Worm (Caenorhabditis elegans) whole organism, L2 larva: ENCODE results near the gene Y82E9BR.18.

Experiments
- C34F6.9 ChIP-seq: fragments of 150-350 bp; optimal IDR thresholded peaks from 2 replicates; lab custom pipeline; 2014; ENCODE audit warnings: missing biosample characterization, missing genetic modification characterization
- F13H6.1 ChIP-seq: sonication (generic microtip); optimal IDR thresholded peaks from 2 replicates; lab custom pipeline; 2016; ENCODE audit warnings: missing genetic modification characterization, missing compliant biosample characterization
- R02D3.7 ChIP-seq: fragments of 150-350 bp; optimal IDR thresholded peaks from 2 replicates; lab custom pipeline; 2014; ENCODE audit warnings: missing biosample characterization, missing genetic modification characterization
- Y55F3AM.14 ChIP-seq: fragments of 200-800 bp; sonication (Bioruptor generic); optimal IDR thresholded peaks from 2 replicates; lab custom pipeline; 2018; ENCODE audit warnings: mild to moderate bottlenecking, missing genetic modification characterization, missing compliant biosample characterization
- ZK546.5 ChIP-seq: sonication (generic microtip); optimal IDR thresholded peaks from 2 replicates; lab custom pipeline; 2017; ENCODE audit warnings: missing biosample characterization, missing genetic modification characterization
- alr-1 ChIP-seq: fragments of 150-350 bp; optimal IDR thresholded peaks from 2 replicates; lab custom pipeline; 2014; ENCODE audit warnings: missing biosample characterization, missing genetic modification characterization
- ama-1 ChIP-seq: fragments of 150-350 bp; optimal IDR thresholded peaks from 2 replicates; lab custom pipeline; 2018; ENCODE audit warnings: inconsistent platforms
- blmp-1 ChIP-seq: sonication (generic microtip); optimal IDR thresholded peaks from 2 replicates; lab custom pipeline; 2017; ENCODE audit warnings: missing genetic modification characterization, mild to moderate bottlenecking, missing compliant biosample characterization, antibody characterized with exemption, moderate library complexity; ENCODE audit not compliant: insufficient read depth
- ceh-16 ChIP-seq: fragments of 150-350 bp; optimal IDR thresholded peaks from 2 replicates; lab custom pipeline; 2014; ENCODE audit warnings: missing biosample characterization, missing genetic modification characterization
- ceh-82 ChIP-seq: fragments of 150-350 bp; optimal IDR thresholded peaks from 2 replicates; lab custom pipeline; 2014; ENCODE audit warnings: missing biosample characterization, missing genetic modification characterization
- crh-2 ChIP-seq: sonication (generic microtip); optimal IDR thresholded peaks from 2 replicates; lab custom pipeline; 2017; ENCODE audit warnings: missing biosample characterization, missing genetic modification characterization
- egl-27 ChIP-seq: sonication (generic microtip); optimal IDR thresholded peaks from 3 replicates; lab custom pipeline; 2017; ENCODE audit warnings: missing biosample characterization, missing genetic modification reagents, missing genetic modification characterization
- elt-1 ChIP-seq: fragments of 150-350 bp; optimal IDR thresholded peaks from 2 replicates; lab custom pipeline; 2014; ENCODE audit warnings: missing biosample characterization, missing genetic modification characterization
- elt-3 ChIP-seq: sonication (generic microtip); optimal IDR thresholded peaks from 2 replicates; lab custom pipeline; 2017; ENCODE audit warnings: missing biosample characterization, missing genetic modification characterization
- fos-1 ChIP-seq: fragments of 150-350 bp; optimal IDR thresholded peaks from 2 replicates; lab custom pipeline; 2014; ENCODE audit warnings: missing biosample characterization, missing genetic modification characterization
- gmeb-1 ChIP-seq: fragments of 150-350 bp; optimal IDR thresholded peaks from 2 replicates; lab custom pipeline; 2014; ENCODE audit warnings: missing biosample characterization, missing genetic modification characterization
- lin-13 ChIP-seq: fragments of 150-350 bp; optimal IDR thresholded peaks from 2 replicates; lab custom pipeline; 2014; ENCODE audit warnings: missing biosample characterization, missing genetic modification reagents, missing genetic modification characterization
- lsy-2 ChIP-seq, 2 experiments: fragments of 150-350 bp in 1 of 2; sonication (generic microtip) in 1 of 2; optimal IDR thresholded peaks; 2 replicates each; lab custom pipeline; 2014 to 2017; ENCODE audit warnings: missing biosample characterization in 2 of 2, missing genetic modification characterization in 2 of 2
- mab-5 ChIP-seq: fragments of 150-350 bp; optimal IDR thresholded peaks from 2 replicates; lab custom pipeline; 2014; ENCODE audit warnings: missing biosample characterization, missing genetic modification characterization
- mbf-1 ChIP-seq: sonication (generic microtip); optimal IDR thresholded peaks from 2 replicates; lab custom pipeline; 2017; ENCODE audit warnings: missing biosample characterization, missing genetic modification characterization
- mdl-1 ChIP-seq, 2 experiments: fragments of 150-350 bp in 1 of 2; sonication (generic microtip) in 1 of 2; optimal IDR thresholded peaks; 2 replicates each; lab custom pipeline; 2017; ENCODE audit warnings: missing biosample characterization in 2 of 2, missing genetic modification characterization in 2 of 2
- nhr-10 ChIP-seq: sonication (generic microtip); optimal IDR thresholded peaks from 2 replicates; lab custom pipeline; 2017; ENCODE audit warnings: missing biosample characterization, missing genetic modification characterization
- nhr-11 ChIP-seq: fragments of 150-350 bp; optimal IDR thresholded peaks from 2 replicates; lab custom pipeline; 2014; ENCODE audit warnings: missing biosample characterization, missing genetic modification characterization
- nhr-12 ChIP-seq: fragments of 150-350 bp; optimal IDR thresholded peaks from 2 replicates; lab custom pipeline; 2014; ENCODE audit warnings: missing biosample characterization, missing genetic modification characterization
- nhr-23 ChIP-seq: fragments of 150-350 bp; optimal IDR thresholded peaks from 2 replicates; lab custom pipeline; 2014; ENCODE audit warnings: missing biosample characterization, missing genetic modification reagents, missing genetic modification characterization
- peb-1 ChIP-seq: fragments of 150-350 bp; optimal IDR thresholded peaks from 2 replicates; lab custom pipeline; 2014; ENCODE audit warnings: missing biosample characterization, missing genetic modification characterization
- skn-1 ChIP-seq: sonication (generic microtip); optimal IDR thresholded peaks from 2 replicates; lab custom pipeline; 2017; ENCODE audit warnings: missing biosample characterization, missing genetic modification characterization
- sma-3 ChIP-seq: sonication (generic microtip); optimal IDR thresholded peaks from 2 replicates; lab custom pipeline; 2016; ENCODE audit warnings: missing genetic modification reagents, missing genetic modification characterization, missing compliant biosample characterization
- sma-9 ChIP-seq, 2 experiments: fragments of 150-350 bp in 1 of 2; sonication (generic microtip) in 1 of 2; optimal IDR thresholded peaks; 2 replicates each; lab custom pipeline; 2014 to 2016; ENCODE audit warnings: missing genetic modification characterization in 2 of 2, mild to moderate bottlenecking in 1 of 2, missing biosample characterization in 1 of 2, missing compliant biosample characterization in 1 of 2, missing genetic modification reagents in 1 of 2, moderate library complexity in 1 of 2
- snpc-4 ChIP-seq: fragments of 150-350 bp; optimal IDR thresholded peaks from 2 replicates; lab custom pipeline; 2014; ENCODE audit warnings: missing biosample characterization, missing genetic modification characterization
- unc-39 ChIP-seq: fragments of 150-350 bp; optimal IDR thresholded peaks from 2 replicates; lab custom pipeline; 2014; ENCODE audit warnings: missing biosample characterization, missing genetic modification characterization
- unc-55 ChIP-seq: fragments of 150-350 bp; sonication (generic microtip); optimal IDR thresholded peaks from 3 replicates; lab custom pipeline; 2014; ENCODE audit warnings: missing biosample characterization, missing genetic modification reagents, missing genetic modification characterization
- unc-62 ChIP-seq: fragments of 150-350 bp; optimal IDR thresholded peaks from 2 replicates; lab custom pipeline; 2014; ENCODE audit warnings: missing biosample characterization, missing genetic modification reagents, missing genetic modification characterization
- zag-1 ChIP-seq: fragments of 150-350 bp; optimal IDR thresholded peaks from 2 replicates; lab custom pipeline; 2014; ENCODE audit warnings: missing biosample characterization, missing genetic modification characterization

The Y82E9BR.18 gene

DNA sequence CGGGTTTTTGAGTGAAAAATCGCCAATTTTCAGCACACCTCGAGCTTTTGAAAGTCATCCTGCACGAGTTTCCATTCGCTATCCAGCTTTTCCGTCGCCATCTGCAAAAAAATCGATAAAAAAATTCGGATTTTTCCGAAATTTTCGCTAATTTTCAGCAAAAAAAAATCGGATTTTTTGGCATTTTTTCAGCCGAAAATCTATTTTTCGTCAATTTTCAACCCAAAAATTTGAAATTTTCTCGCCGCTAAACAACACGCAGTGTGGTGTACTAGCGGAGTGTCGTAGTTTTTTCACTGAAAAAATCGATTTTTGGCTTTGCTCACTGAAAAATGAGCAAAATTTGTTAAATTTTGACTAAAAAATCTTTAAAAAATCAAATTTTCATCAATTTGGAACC lies 34.6 kb upstream of the Y82E9BR.18 start, which contains the start of gene tmem-120:
TSS of gene tmem-120 (minus strand) at position 101 of the 400 bp plus-strand sequence.
- no peak for TF ChIP-seq peb-1 (tag; lab: Kevin White, UChicago)
- no peak for TF ChIP-seq elt-3 (tag; lab: Kevin White, UChicago)
- TF ChIP-seq mab-5, result no peak
- TF ChIP-seq sma-9 (GFP tag; optimal IDR thresholded peaks at IDR 0.05; lab: Kevin White, UChicago), result no peak
- no peak for TF ChIP-seq sma-9 (tag; optimal IDR thresholded peaks at IDR 0.05; lab: Kevin White, UChicago)
- TF ChIP-seq, all 48 proteins: peak for 0

DNA sequence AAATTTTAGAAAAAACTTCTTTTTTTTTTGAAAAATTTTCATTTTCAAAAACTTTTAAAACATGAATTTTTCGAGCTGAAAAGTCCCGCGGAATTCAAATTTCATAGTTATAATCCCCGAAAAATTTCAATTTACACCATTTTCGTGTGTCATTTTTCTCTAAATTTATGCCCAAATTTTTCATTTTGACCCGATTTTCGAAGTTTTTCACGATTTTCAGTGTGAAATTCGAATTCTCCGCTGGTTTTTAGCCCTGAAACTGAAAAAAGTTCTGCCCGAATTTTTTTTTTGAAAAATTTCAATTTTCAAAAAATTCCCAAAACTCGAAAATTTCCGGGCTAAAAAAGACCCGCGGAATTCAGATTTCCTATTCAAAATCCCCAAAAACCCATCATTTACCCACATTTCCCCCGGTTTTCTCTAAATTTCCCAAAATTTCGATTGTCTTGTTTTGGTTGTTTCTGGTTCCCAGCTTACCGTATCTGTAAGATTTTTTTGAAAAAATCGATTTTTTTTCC lies 25.5 kb upstream of the Y82E9BR.18 start:
- TF ChIP-seq fos-1 (tag; lab: Kevin White, UChicago), result no peak
- no peak for TF ChIP-seq snpc-4
- no peak for TF ChIP-seq mbf-1
- TF ChIP-seq ceh-16 (tag; lab: Kevin White, UChicago), result no peak
- TF ChIP-seq zag-1 (tag; lab: Kevin White, UChicago), result no peak
- TF ChIP-seq nhr-11 (tag; lab: Kevin White, UChicago), result no peak
- no peak for TF ChIP-seq R02D3.7 (tag; lab: Kevin White, UChicago)
- no peak for TF ChIP-seq ceh-82 (tag; lab: Kevin White, UChicago)
- no peak for TF ChIP-seq crh-2 (tag; lab: Kevin White, UChicago)
- TF ChIP-seq Y55F3AM.14, result no peak
- TF ChIP-seq skn-1 (tag; lab: Kevin White, UChicago), result no peak
- no peak for TF ChIP-seq sma-9 (GFP tag; optimal IDR thresholded peaks at IDR 0.05; lab: Kevin White, UChicago)
- TF ChIP-seq sma-9 (tag; optimal IDR thresholded peaks at IDR 0.05; lab: Kevin White, UChicago), result no peak
- no peak for TF ChIP-seq lin-13 (GFP tag; lab: Kevin White, UChicago)
- no peak for TF ChIP-seq sma-3 (GFP tag; lab: Kevin White, UChicago)
- no peak for TF ChIP-seq nhr-10
- no peak for TF ChIP-seq nhr-23
- no peak for TF ChIP-seq ZK546.5
- no peak for TF ChIP-seq mdl-1 (tag; optimal IDR thresholded peaks at IDR 0.05; lab: Kevin White, UChicago)
- no peak for TF ChIP-seq elt-1 (tag; lab: Kevin White, UChicago)
- no peak for TF ChIP-seq blmp-1

DNA sequence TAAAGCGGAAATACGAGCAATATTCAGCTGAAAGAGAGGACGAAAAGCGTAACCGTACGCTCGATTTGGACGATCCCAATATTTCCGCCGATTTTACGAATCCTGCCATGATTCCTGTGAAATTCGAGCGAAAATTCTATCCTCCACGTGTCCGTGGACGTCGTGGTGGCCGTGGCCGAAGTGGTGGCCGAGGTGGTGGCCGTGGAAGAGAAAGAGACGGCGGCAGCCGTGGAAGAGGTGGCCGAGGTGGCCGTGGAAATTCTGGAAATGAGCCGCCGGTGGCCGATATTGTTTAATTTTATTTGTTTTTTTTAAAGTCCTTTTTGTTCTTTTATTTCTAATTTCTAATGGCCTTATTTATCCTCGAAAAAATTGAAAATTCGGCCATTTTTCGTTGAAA lies 24.9 kb upstream of the Y82E9BR.18 start:
- TF ChIP-seq unc-55 (no peak), unc-62 (GFP tag; lab: Kevin White, UChicago) (no peak), skn-1 (tag; lab: Kevin White, UChicago) (no peak), ceh-82 (tag; lab: Kevin White, UChicago) (no peak), gmeb-1 (tag; lab: Kevin White, UChicago) (no peak), nhr-10 (no peak), F13H6.1 (no peak), sma-9 (GFP tag; optimal IDR thresholded peaks at IDR 0.05; lab: Kevin White, UChicago) (no peak), sma-9 (tag; optimal IDR thresholded peaks at IDR 0.05; lab: Kevin White, UChicago) (no peak), lsy-2 (tag; optimal IDR thresholded peaks at IDR 0.05; lab: Kevin White, UChicago) (no peak), nhr-12 (tag; lab: Kevin White, UChicago) (no peak), alr-1 (no peak), fos-1 (tag; lab: Kevin White, UChicago) (no peak), unc-39 (tag; lab: Kevin White, UChicago) (no peak), mab-5 (no peak), ama-1 (lab: Kevin White, UChicago) (no peak), egl-27 (no peak), lin-13 (GFP tag; lab: Kevin White, UChicago) (no peak)

DNA sequence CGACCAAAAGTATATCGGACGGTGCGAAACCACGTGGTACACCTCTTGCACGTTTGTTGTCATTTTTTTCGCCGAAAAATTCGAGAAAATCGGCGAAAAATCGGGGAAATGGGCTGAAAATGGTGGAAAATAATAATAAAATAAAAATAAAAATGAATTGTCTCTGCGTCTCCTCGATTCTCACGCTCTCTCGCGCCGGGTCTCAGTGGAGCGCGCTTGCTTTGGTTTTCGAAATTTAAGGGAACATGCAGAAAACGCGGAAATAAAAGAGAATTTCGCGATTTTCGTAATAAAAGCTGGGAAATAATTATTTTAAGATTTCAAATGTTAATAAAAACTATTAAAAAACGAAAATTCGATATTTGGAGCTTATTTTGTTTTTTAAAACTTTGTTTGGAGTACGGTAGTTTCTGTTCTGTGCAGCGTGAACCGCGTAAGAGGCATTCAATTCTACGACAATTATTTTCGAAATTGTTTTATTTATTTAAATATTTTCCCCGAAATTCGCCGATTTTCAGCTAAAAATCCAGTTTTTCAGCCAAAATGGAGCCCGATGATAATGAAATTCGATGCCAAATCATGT lies 12.6 kb upstream of the Y82E9BR.18 start, which contains the start of the genes ave-1 and M01G5.1:
TSS of gene ave-1 (minus strand) at position 113 of the 583 bp plus-strand sequence.
TSS of gene M01G5.1 (plus strand) at position 539 of the 583 bp plus-strand sequence.
- TF ChIP-seq lin-13 (GFP tag; lab: Kevin White, UChicago) (peak; percentile 30), C34F6.9 (tag; lab: Kevin White, UChicago) (peak; percentile 63), unc-55 (peak; percentile 58), F13H6.1 (no peak), gmeb-1 (tag; lab: Kevin White, UChicago) (peak; percentile 17), lsy-2 (tag; optimal IDR thresholded peaks at IDR 0.05; lab: Kevin White, UChicago) (peak in 1 of 2 experiments; percentile 72)
